Worm (Caenorhabditis elegans) whole organism, early embryonic: ENCODE data around the gene F35B12.10.

Experiments
- B0310.2 ChIP-seq: sonication (generic microtip); optimal IDR thresholded peaks from 2 replicates; lab custom pipeline; 2016; ENCODE audit warnings: mild to moderate bottlenecking, missing genetic modification characterization, missing compliant biosample characterization
- F13C5.2 ChIP-seq: sonication (generic microtip); optimal IDR thresholded peaks from 2 replicates; lab custom pipeline; 2017; ENCODE audit warnings: mild to moderate bottlenecking, missing genetic modification characterization, inconsistent platforms, missing compliant biosample characterization
- aly-1 ChIP-seq: sonication (generic microtip); optimal IDR thresholded peaks from 2 replicates; lab custom pipeline; 2016; ENCODE audit warnings: missing genetic modification characterization, missing compliant biosample characterization
- ama-1 ChIP-seq: fragments of 150-350 bp; optimal IDR thresholded peaks from 2 replicates; lab custom pipeline; 2014
- ceh-13 ChIP-seq: fragments of 200-800 bp; sonication (Bioruptor generic); optimal IDR thresholded peaks from 2 replicates; lab custom pipeline; 2018; ENCODE audit warnings: mild to moderate bottlenecking, missing genetic modification characterization, missing compliant biosample characterization
- ceh-36 ChIP-seq: sonication (generic microtip); optimal IDR thresholded peaks from 2 replicates; lab custom pipeline; 2016; ENCODE audit warnings: missing genetic modification characterization, inconsistent platforms, missing compliant biosample characterization
- ets-7 ChIP-seq: sonication (generic microtip); optimal IDR thresholded peaks from 2 replicates; lab custom pipeline; 2016; ENCODE audit warnings: missing genotype, missing genetic modification characterization, missing compliant biosample characterization
- flt-1 ChIP-seq: fragments of 200-800 bp; sonication (Bioruptor generic); IDR thresholded peaks from 2 replicates; pipeline ENCODE4 v1.3.6; 2022; ENCODE audit warnings: missing genetic modification characterization, missing compliant biosample characterization
- hmbx-1 ChIP-seq: sonication (generic microtip); optimal IDR thresholded peaks from 2 replicates; lab custom pipeline; 2016; ENCODE audit warnings: mild to moderate bottlenecking, missing genetic modification characterization, missing compliant biosample characterization
- hmg-4 ChIP-seq: fragments of 200-800 bp; sonication (Bioruptor generic); optimal IDR thresholded peaks from 2 replicates; lab custom pipeline; 2018; ENCODE audit warnings: mild to moderate bottlenecking, missing genetic modification characterization, missing compliant biosample characterization
- hnd-1 ChIP-seq: sonication (generic microtip); optimal IDR thresholded peaks from 2 replicates; lab custom pipeline; 2016; ENCODE audit warnings: missing genetic modification characterization, missing compliant biosample characterization
- pes-1 ChIP-seq: fragments of 200-800 bp; sonication (Bioruptor generic); IDR thresholded peaks from 2 replicates; pipeline ENCODE4 v1.3.6; 2022; ENCODE audit warnings: missing genetic modification reagents, missing genetic modification characterization, missing compliant biosample characterization
- scrt-1 ChIP-seq: fragments of 200-800 bp; sonication (Bioruptor generic); IDR thresholded peaks from 2 replicates; pipeline ENCODE4 v1.3.6; 2022; ENCODE audit warnings: missing genetic modification characterization, missing compliant biosample characterization
- sea-1 ChIP-seq: fragments of 200-800 bp; sonication (Bioruptor generic); conservative IDR thresholded peaks from 2 replicates; pipeline ENCODE4 v1.3.6; 2022; ENCODE audit warnings: missing genetic modification characterization, missing compliant biosample characterization
- tbx-11 ChIP-seq: fragments of 200-800 bp; sonication (Bioruptor generic); IDR thresholded peaks from 2 replicates; pipeline ENCODE4 v1.3.6; 2022; ENCODE audit warnings: missing genetic modification characterization, missing compliant biosample characterization
- tbx-37 ChIP-seq: fragments of 200-800 bp; sonication (Bioruptor generic); conservative IDR thresholded peaks from 2 replicates; pipeline ENCODE4 v1.3.6; 2022; ENCODE audit warnings: missing genetic modification reagents, missing genetic modification characterization, missing compliant biosample characterization
- tra-4 ChIP-seq: sonication (generic microtip); optimal IDR thresholded peaks from 2 replicates; lab custom pipeline; 2017; ENCODE audit warnings: missing genetic modification characterization, missing compliant biosample characterization

Gene F35B12.10

ce11 chrV:11635587-11635986 lies 6.5 kb upstream of the F35B12.10 start:
- TF ChIP-seq hmbx-1 (tag; lab: Kevin White, UChicago) (no peak), ama-1 (lab: Kevin White, UChicago) (no peak), scrt-1 (GFP tag; lab: Robert Waterston, UW) (no peak), ceh-36 (tag; lab: Kevin White, UChicago) (no peak), pes-1 (no peak), hmg-4 (no peak), tbx-37 (GFP tag; lab: Robert Waterston, UW) (no peak), ceh-13 (GFP tag; lab: Kevin White, UChicago) (no peak), tbx-11 (GFP tag; lab: Robert Waterston, UW) (no peak), tra-4 (no peak), F13C5.2 (no peak), B0310.2 (no peak), sea-1 (no peak)

- TF ChIP-seq F13C5.2 (no peak), ceh-36 (tag; lab: Kevin White, UChicago) (no peak), tbx-11 (GFP tag; lab: Robert Waterston, UW) (no peak), flt-1 (GFP tag; lab: Robert Waterston, UW) (no peak), ama-1 (lab: Kevin White, UChicago) (no peak), ceh-13 (GFP tag; lab: Kevin White, UChicago) (no peak)
These were observed 2.1 kb upstream of the F35B12.10 start for ce11 chrV:11631128-11631527.

ce11 chrV:11627837-11628236 lies 1.2 kb downstream of the F35B12.10 start:
- TF ChIP-seq hmbx-1 (tag; lab: Kevin White, UChicago) = no peak
- no peak for TF ChIP-seq tbx-11 (GFP tag; lab: Robert Waterston, UW)
- TF ChIP-seq aly-1 = no peak
- no peak for TF ChIP-seq flt-1 (GFP tag; lab: Robert Waterston, UW)
- TF ChIP-seq tra-4 = no peak
- no peak for TF ChIP-seq F13C5.2
- no peak for TF ChIP-seq ceh-36 (tag; lab: Kevin White, UChicago)
- TF ChIP-seq sea-1 = no peak
- TF ChIP-seq ets-7 (tag; lab: Kevin White, UChicago) = no peak
- no peak for TF ChIP-seq ama-1 (lab: Kevin White, UChicago)
- TF ChIP-seq ceh-13 (GFP tag; lab: Kevin White, UChicago) = no peak
- TF ChIP-seq hmg-4 = no peak
- TF ChIP-seq B0310.2 = no peak

ce11 chrV:11624954-11625353 lies 4.1 kb downstream of the F35B12.10 start:
- TF ChIP-seq sea-1 = no peak

ce11 chrV:11621276-11621675 lies 7.8 kb downstream of the F35B12.10 start:
- TF ChIP-seq ceh-13 (GFP tag; lab: Kevin White, UChicago) = no peak
- TF ChIP-seq tbx-37 (GFP tag; lab: Robert Waterston, UW) = no peak
- TF ChIP-seq sea-1 = no peak
- TF ChIP-seq tbx-11 (GFP tag; lab: Robert Waterston, UW) = no peak
- no peak for TF ChIP-seq flt-1 (GFP tag; lab: Robert Waterston, UW)
- no peak for TF ChIP-seq hmbx-1 (tag; lab: Kevin White, UChicago)
- no peak for TF ChIP-seq hmg-4
- TF ChIP-seq ets-7 (tag; lab: Kevin White, UChicago) = no peak
- no peak for TF ChIP-seq B0310.2
- no peak for TF ChIP-seq ceh-36 (tag; lab: Kevin White, UChicago)

- TF ChIP-seq tra-4 (no peak), ceh-36 (tag; lab: Kevin White, UChicago) (no peak), B0310.2 (no peak), sea-1 (no peak), F13C5.2 (no peak), pes-1 (no peak), hnd-1 (no peak), aly-1 (no peak), ets-7 (tag; lab: Kevin White, UChicago) (no peak), ceh-13 (GFP tag; lab: Kevin White, UChicago) (no peak), scrt-1 (GFP tag; lab: Robert Waterston, UW) (no peak), hmg-4 (no peak), tbx-37 (GFP tag; lab: Robert Waterston, UW) (no peak), flt-1 (GFP tag; lab: Robert Waterston, UW) (no peak)
These were observed 9.0 kb downstream of the F35B12.10 start for ce11 chrV:11620081-11620480.

- TF ChIP-seq ama-1 (lab: Kevin White, UChicago) (no peak), hmg-4 (no peak), tbx-37 (GFP tag; lab: Robert Waterston, UW) (no peak), hnd-1 (no peak), ets-7 (tag; lab: Kevin White, UChicago) (no peak), F13C5.2 (no peak), tbx-11 (GFP tag; lab: Robert Waterston, UW) (no peak)
These were observed 10.9 kb downstream of the F35B12.10 start, which contains the start of gene glb-15 for ce11 chrV:11618173-11618572. TSS of gene glb-15 (minus strand) at chrV:11618273.

- TF ChIP-seq hnd-1 (no peak), hmg-4 (no peak), hmbx-1 (tag; lab: Kevin White, UChicago) (no peak), F13C5.2 (no peak), tbx-37 (GFP tag; lab: Robert Waterston, UW) (no peak), flt-1 (GFP tag; lab: Robert Waterston, UW) (no peak), sea-1 (no peak), scrt-1 (GFP tag; lab: Robert Waterston, UW) (no peak), B0310.2 (no peak)
These were observed 12.3 kb downstream of the F35B12.10 start for ce11 chrV:11616813-11617212.
